Fruit fly (Drosophila melanogaster) whole organism, wandering third instar larva: ENCODE results near the gene Trmt112.

Experiments
- CG32264 ChIP-seq: fragments of 200-800 bp; sonication (Bioruptor generic); optimal IDR thresholded peaks from 2 replicates; lab custom pipeline; 2016; ENCODE audit warnings: missing biosample characterization, missing genetic modification characterization
- CG9705 ChIP-seq: fragments of 200-800 bp; sonication (Bioruptor generic); optimal IDR thresholded peaks from 2 replicates; lab custom pipeline; 2018; ENCODE audit warnings: missing biosample characterization, mild to moderate bottlenecking, missing genetic modification characterization
- CrebA ChIP-seq: fragments of 200-800 bp; sonication (Bioruptor generic); optimal IDR thresholded peaks from 2 replicates; lab custom pipeline; 2016; ENCODE audit warnings: missing biosample characterization, mild to moderate bottlenecking, missing genetic modification characterization, borderline replicate concordance
- Dfd ChIP-seq: fragments of >200 bp; optimal IDR thresholded peaks from 2 replicates; lab custom pipeline; 2017; ENCODE audit warnings: missing biosample characterization, missing genetic modification characterization
- Dif ChIP-seq: fragments of 200-275, 200-300 bp; sonication (Bioruptor generic); optimal IDR thresholded peaks from 2 replicates; lab custom pipeline; 2018; ENCODE audit warnings: missing biosample characterization, missing genetic modification characterization; ENCODE audit not compliant: partially characterized antibody
- GATAd ChIP-seq: sonication (Bioruptor generic); optimal IDR thresholded peaks from 2 replicates; lab custom pipeline; 2016; ENCODE audit warnings: missing biosample characterization, missing genetic modification characterization
- HLH106 ChIP-seq: fragments of 200-800 bp; optimal IDR thresholded peaks from 3 replicates; lab custom pipeline; 2019; ENCODE audit warnings: missing biosample characterization, mild to moderate bottlenecking, missing genetic modification characterization, moderate library complexity
- Hr78 ChIP-seq: fragments of >200 bp; optimal IDR thresholded peaks from 2 replicates; lab custom pipeline; 2017; ENCODE audit warnings: missing biosample characterization, missing genetic modification characterization
- Jra ChIP-seq: sonication (Bioruptor generic); optimal IDR thresholded peaks from 2 replicates; lab custom pipeline; 2016; ENCODE audit warnings: missing biosample characterization, missing genetic modification characterization
- Mio ChIP-seq: sonication (Bioruptor generic); optimal IDR thresholded peaks from 2 replicates; lab custom pipeline; 2016; ENCODE audit warnings: missing biosample characterization, missing genetic modification characterization
- Myc ChIP-seq: fragments of >200 bp; optimal IDR thresholded peaks from 2 replicates; lab custom pipeline; 2017
- N ChIP-seq: fragments of >200 bp; optimal IDR thresholded peaks from 2 replicates; lab custom pipeline; 2018; ENCODE audit warnings: missing biosample characterization, missing external identifiers, missing genetic modification characterization
- Rel ChIP-seq, 2 experiments: fragments of 200-800 bp; sonication (Bioruptor generic) in 1 of 2; optimal IDR thresholded peaks; 2 replicates in 1 of 2; 3 replicates in 1 of 2; lab custom pipeline; 2016 to 2019; ENCODE audit warnings: mild to moderate bottlenecking in 2 of 2, missing biosample characterization in 2 of 2, missing genetic modification characterization in 2 of 2, moderate library complexity in 1 of 2
- Sp1 ChIP-seq: fragments of 200-800 bp; sonication (Bioruptor generic); optimal IDR thresholded peaks from 3 replicates; lab custom pipeline; 2019; ENCODE audit warnings: missing biosample characterization, mild to moderate bottlenecking, missing genetic modification characterization, moderate library complexity
- br ChIP-seq: fragments of 200-800 bp; sonication (Bioruptor generic); optimal IDR thresholded peaks from 2 replicates; lab custom pipeline; 2016; ENCODE audit warnings: missing biosample characterization, missing genetic modification characterization
- dl ChIP-seq, 2 experiments: fragments of 175-275, 200-275 bp in 1 of 2; fragments of 200-275 bp in 1 of 2; sonication (Bioruptor generic); optimal IDR thresholded peaks; lab custom pipeline; 2018; ENCODE audit warnings: mild to moderate bottlenecking in 2 of 2, missing biosample characterization in 2 of 2, missing genetic modification characterization in 2 of 2, moderate library complexity in 2 of 2; ENCODE audit not compliant: partially characterized antibody in 2 of 2, insufficient read depth in 1 of 2
- dmrt93B ChIP-seq: fragments of 200-800 bp; sonication (Bioruptor generic); optimal IDR thresholded peaks from 2 replicates; lab custom pipeline; 2018; ENCODE audit warnings: missing biosample characterization, mild to moderate bottlenecking, missing genetic modification characterization
- ey ChIP-seq: fragments of 200-800 bp; sonication (Bioruptor generic); optimal IDR thresholded peaks from 2 replicates; lab custom pipeline; 2016; ENCODE audit warnings: missing biosample characterization, missing genetic modification characterization
- foxo ChIP-seq, 2 experiments: fragments of 200-800 bp; sonication (Bioruptor generic); optimal IDR thresholded peaks; 2 replicates in 1 of 2; 3 replicates in 1 of 2; lab custom pipeline; 2016 to 2017; ENCODE audit warnings: missing biosample characterization in 2 of 2, missing genetic modification characterization in 2 of 2
- fru ChIP-seq: fragments of 200-800 bp; sonication (Bioruptor generic); optimal IDR thresholded peaks from 3 replicates; lab custom pipeline; 2016; ENCODE audit warnings: missing biosample characterization, mild to moderate bottlenecking, missing genetic modification characterization
- h ChIP-seq: fragments of 200-800 bp; sonication (Bioruptor generic); optimal IDR thresholded peaks from 3 replicates; lab custom pipeline; 2016; ENCODE audit warnings: missing biosample characterization, mild to moderate bottlenecking, missing genetic modification characterization
- jim ChIP-seq: fragments of 175-275, 200-325 bp; sonication (Bioruptor generic); optimal IDR thresholded peaks from 2 replicates; lab custom pipeline; 2016; ENCODE audit warnings: missing biosample characterization, mild to moderate bottlenecking, missing genetic modification characterization
- lola ChIP-seq: fragments of >200 bp; optimal IDR thresholded peaks from 2 replicates; lab custom pipeline; 2017; ENCODE audit warnings: missing biosample characterization, missing genetic modification characterization
- pan ChIP-seq: fragments of >200 bp; optimal IDR thresholded peaks from 2 replicates; lab custom pipeline; 2017
- psq ChIP-seq: fragments of 200-800 bp; sonication (Bioruptor generic); optimal IDR thresholded peaks from 3 replicates; lab custom pipeline; 2017; ENCODE audit warnings: missing biosample characterization, mild to moderate bottlenecking, missing genetic modification characterization, moderate library complexity
- tai ChIP-seq: sonication (Bioruptor generic); optimal IDR thresholded peaks from 2 replicates; lab custom pipeline; 2016; ENCODE audit warnings: missing biosample characterization, missing genetic modification characterization

Trmt112 gene

DNA sequence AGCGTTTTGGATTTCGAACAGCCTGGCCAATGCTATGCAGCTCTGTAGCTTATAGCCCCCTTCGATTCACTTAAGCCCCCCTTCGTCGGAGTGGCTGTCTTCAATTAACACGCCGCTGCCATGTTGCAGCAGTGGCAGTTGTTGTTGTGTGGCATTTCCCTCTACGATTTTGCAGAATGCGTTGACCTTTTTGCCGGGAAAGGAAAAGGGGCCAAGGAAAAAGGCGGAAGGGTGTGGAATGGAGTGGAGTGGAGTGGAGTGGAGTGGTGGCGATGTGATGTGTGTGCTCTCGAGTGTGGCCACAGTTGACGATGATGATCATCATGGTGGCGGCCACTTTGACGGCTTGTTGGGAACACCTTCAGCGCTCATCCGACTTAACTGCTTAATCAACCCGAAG lies 21.7 kb upstream of the Trmt112 start:
- TF ChIP-seq tai (GFP tag; lab: Kevin White, UChicago) (no peak), HLH106 (tag; lab: Kevin White, UChicago) (no peak), h (GFP tag; lab: Kevin White, UChicago) (no peak), dmrt93B (no peak), foxo (GFP tag; optimal IDR thresholded peaks at IDR 0.05; lab: Kevin White, UChicago) (no peak), pan (lab: Kevin White, UChicago) (no peak), Dif (GFP tag; lab: Kevin White, UChicago) (no peak), Mio (no peak), jim (GFP tag; lab: Kevin White, UChicago) (no peak), fru (GFP tag; lab: Kevin White, UChicago) (no peak), CG32264 (GFP tag; lab: Kevin White, UChicago) (no peak)

DNA sequence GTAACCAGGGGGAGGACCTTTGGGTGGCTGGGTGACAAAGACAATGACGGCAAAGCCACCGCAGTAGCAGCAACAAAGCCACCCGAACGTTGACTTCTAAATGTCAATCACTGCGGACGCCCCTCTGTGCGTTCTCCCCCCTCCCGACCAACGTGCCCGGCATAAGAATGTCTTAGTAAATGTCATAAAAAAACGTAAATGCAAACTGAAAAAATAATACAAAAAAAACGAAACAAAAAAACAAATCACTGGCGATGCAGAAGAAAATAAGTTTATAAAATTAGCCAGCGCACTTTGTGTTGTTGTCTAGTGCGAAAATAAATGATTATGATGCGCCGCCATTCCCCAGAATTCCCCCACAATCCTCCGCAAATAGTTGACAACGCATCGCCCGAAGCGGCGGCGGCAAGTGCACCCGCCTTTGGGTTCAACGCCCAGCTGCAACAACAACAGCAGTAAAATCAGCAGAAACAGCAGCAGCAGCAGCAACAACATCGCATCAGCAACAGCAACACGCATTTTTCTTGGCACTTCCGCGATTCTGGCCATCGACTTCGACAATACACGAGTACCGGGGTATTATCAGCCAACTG lies 20.4 kb upstream of the Trmt112 start:
- TF ChIP-seq Dfd (GFP tag; lab: Kevin White, UChicago) (peak; percentile 21), Dif (GFP tag; lab: Kevin White, UChicago) (no peak), GATAd (GFP tag; lab: Kevin White, UChicago) (no peak)
- TF ChIP-seq, all 38 proteins: peak for 1

DNA sequence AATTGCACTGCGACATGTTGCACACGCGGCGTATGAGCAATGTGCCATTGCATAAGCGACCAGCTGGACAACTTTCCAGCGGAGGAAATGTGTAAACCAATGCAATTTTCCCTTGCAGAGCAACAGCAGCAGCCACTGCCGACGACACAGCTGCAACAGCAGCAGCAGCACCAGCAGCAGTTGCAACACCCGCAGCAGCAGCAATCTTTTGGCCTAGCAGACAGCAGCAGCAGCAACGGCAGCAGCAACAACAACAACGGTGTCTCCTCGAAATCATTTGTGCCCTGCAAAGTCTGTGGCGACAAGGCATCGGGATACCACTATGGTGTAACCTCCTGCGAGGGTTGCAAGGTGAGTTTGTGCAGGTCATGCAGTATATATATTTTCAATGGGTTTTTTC lies 14.1 kb upstream of the Trmt112 start:
- TF ChIP-seq jim (GFP tag; lab: Kevin White, UChicago) (no peak), pan (lab: Kevin White, UChicago) (no peak), Dfd (GFP tag; lab: Kevin White, UChicago) (peak; percentile 92), Rel (GFP tag; optimal IDR thresholded peaks at IDR 0.05; lab: Kevin White, UChicago) (no peak), Rel (tag; optimal IDR thresholded peaks at IDR 0.05; lab: Kevin White, UChicago) (no peak), CrebA (GFP tag; lab: Kevin White, UChicago) (no peak)
- TF ChIP-seq, all 38 proteins: peak for 1

DNA sequence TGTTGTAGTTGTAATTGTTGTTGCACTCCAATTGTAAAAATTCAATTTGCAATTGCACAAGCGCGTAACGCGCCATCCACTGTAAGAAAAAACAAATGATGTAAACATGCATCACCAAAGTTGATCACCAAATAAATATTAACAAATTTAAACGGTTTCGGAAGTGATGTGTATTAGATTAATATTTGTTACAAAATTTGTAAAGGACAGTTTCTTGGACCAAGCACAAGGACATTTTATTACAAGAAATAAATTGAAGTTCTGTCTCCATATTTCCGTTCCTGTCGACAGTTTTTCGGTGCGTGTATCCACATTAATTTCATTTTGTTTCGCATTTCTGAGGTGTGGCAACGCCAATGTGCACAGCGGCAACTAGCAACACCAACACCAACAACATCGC lies 13.1 kb upstream of the Trmt112 start:
- TF ChIP-seq Jra (no peak), Sp1 (no peak)

DNA sequence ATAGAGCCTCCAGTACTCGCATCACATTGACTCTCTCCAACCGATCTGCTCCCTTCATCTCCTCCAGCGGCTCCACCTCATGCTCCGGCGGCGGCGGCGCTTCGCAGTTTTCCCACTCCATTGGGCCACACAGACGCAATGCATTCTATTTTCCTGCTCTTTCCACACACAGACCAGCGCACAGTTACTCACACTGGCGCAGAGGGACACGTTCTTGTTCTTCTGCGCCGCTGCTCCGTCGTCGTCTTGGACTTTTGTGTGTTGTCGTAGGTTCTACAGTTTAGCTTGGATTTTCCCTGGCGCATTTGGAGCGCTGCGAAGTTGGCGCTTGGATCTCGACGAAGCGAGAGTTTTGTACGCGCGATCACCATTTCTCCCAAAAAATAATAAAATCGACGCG lies 9.7 kb upstream of the Trmt112 start, which contains the start of gene Eip78C:
Gene Eip78C (plus strand): TSS at position 301 of the 400 bp plus-strand sequence.
- TF ChIP-seq br (GFP tag; lab: Kevin White, UChicago), result no peak
- TF ChIP-seq dmrt93B, result no peak
- no peak for TF ChIP-seq Mio
- TF ChIP-seq CG32264 (GFP tag; lab: Kevin White, UChicago), result no peak
- no peak for TF ChIP-seq Hr78 (GFP tag; lab: Kevin White, UChicago)
- TF ChIP-seq ey (GFP tag; lab: Kevin White, UChicago), result no peak
- TF ChIP-seq Jra, result no peak
- no peak for TF ChIP-seq N (GFP tag; lab: Kevin White, UChicago)
- no peak for TF ChIP-seq CG9705
- no peak for TF ChIP-seq lola (GFP tag; lab: Kevin White, UChicago)
- TF ChIP-seq Myc, result no peak
- TF ChIP-seq psq, result no peak

DNA sequence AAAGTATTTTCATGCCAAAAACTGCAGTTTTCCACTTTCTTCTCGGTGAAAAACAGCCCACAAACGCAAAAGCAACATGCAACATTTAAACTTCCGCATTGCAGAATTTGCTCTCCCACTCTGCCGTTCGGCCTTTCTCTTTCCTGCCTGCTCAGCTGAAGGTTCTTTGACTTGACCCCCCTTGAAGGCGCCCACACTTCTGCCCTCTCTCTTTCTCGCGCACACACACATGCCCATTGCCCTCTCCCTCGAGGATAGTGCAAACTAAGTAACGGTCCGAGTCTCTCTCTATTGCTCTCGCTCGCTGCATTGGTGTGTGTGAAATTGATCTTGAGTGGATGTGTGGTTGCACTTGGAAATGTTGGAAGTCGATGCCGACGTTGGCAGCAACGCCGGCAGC lies 9.0 kb upstream of the Trmt112 start:
- no peak for TF ChIP-seq CG32264 (GFP tag; lab: Kevin White, UChicago)
- TF ChIP-seq jim (GFP tag; lab: Kevin White, UChicago), result no peak

DNA sequence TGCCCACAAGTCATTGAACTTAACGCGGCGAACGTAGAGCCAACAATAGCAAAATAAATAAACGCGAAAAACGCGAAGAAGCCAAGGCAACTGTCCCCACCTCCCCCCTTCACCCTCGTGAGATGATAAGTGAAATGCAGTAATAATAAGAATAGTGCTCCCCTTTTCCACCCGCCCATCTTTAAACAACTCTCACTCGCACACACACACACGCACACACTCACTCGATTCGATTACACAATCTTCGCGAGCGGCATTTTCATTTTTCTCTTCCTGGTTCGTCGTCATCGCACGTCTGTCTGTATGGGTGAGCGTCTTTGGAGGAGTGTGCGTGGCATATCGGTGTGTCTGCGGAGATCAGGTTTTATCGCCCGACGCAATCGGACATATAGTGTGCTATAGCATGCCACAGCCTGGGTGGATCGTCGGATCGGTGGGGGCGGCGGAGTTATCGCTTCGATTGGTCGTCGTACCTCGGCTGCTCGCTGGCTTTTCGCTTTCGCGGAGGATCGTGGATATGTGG lies 8.1 kb upstream of the Trmt112 start:
- TF ChIP-seq CG9705 (no peak), tai (GFP tag; lab: Kevin White, UChicago) (no peak), Dfd (GFP tag; lab: Kevin White, UChicago) (peak; percentile 16), dl (GFP tag; optimal IDR thresholded peaks at IDR 0.05; lab: Kevin White, UChicago; ENCODE audit: insufficient read depth in 1 of 2, partially characterized antibody in 2 of 2) (no peak), foxo (GFP tag; optimal IDR thresholded peaks at IDR 0.05; lab: Kevin White, UChicago) (peak in 1 of 2 experiments; percentile 27), br (GFP tag; lab: Kevin White, UChicago) (peak; percentile 26), psq (peak; percentile 13), ey (GFP tag; lab: Kevin White, UChicago) (no peak)
